Worm (Caenorhabditis elegans) whole organism, late embryonic: ENCODE results near the gene ttr-47.

Experiments
- C38D4.7 ChIP-seq: fragments of 200-800 bp; sonication (Bioruptor generic); optimal IDR thresholded peaks from 2 replicates; lab custom pipeline; 2018; ENCODE audit warnings: mild to moderate bottlenecking, missing genetic modification characterization, moderate library complexity, missing compliant biosample characterization
- ceh-2 ChIP-seq: sonication (generic microtip); optimal IDR thresholded peaks from 2 replicates; lab custom pipeline; 2016; ENCODE audit warnings: missing genotype, missing genetic modification characterization, missing compliant biosample characterization
- dmd-4 ChIP-seq: sonication (generic microtip); optimal IDR thresholded peaks from 2 replicates; lab custom pipeline; 2016; ENCODE audit warnings: borderline replicate concordance, missing genetic modification characterization, missing compliant biosample characterization
- fax-1 ChIP-seq: sonication (generic microtip); optimal IDR thresholded peaks from 2 replicates; lab custom pipeline; 2016; ENCODE audit warnings: missing genotype, missing genetic modification characterization, missing compliant biosample characterization
- lim-6 ChIP-seq: sonication (generic microtip); optimal IDR thresholded peaks from 2 replicates; lab custom pipeline; 2016; ENCODE audit warnings: missing genetic modification characterization, missing compliant biosample characterization
- mec-3 ChIP-seq: sonication (generic microtip); optimal IDR thresholded peaks from 2 replicates; lab custom pipeline; 2016; ENCODE audit warnings: borderline replicate concordance, missing genetic modification characterization, missing compliant biosample characterization
- odd-2 ChIP-seq: sonication (generic microtip); optimal IDR thresholded peaks from 2 replicates; lab custom pipeline; 2017; ENCODE audit warnings: antibody characterized with exemption, mild to moderate bottlenecking, missing genetic modification characterization, missing compliant biosample characterization
- pax-1 ChIP-seq: fragments of 150-350 bp; optimal IDR thresholded peaks from 2 replicates; lab custom pipeline; 2014; ENCODE audit warnings: missing biosample characterization, missing genetic modification characterization
- pha-4 ChIP-seq: fragments of 150-350 bp; optimal IDR thresholded peaks from 2 replicates; lab custom pipeline; 2018; ENCODE audit warnings: missing biosample characterization, missing genetic modification reagents, missing genetic modification characterization
- ref-2 ChIP-seq: sonication (generic microtip); optimal IDR thresholded peaks from 2 replicates; lab custom pipeline; 2016; ENCODE audit warnings: missing genetic modification characterization, missing compliant biosample characterization
- sdc-2 ChIP-seq: sonication (generic microtip); optimal IDR thresholded peaks from 2 replicates; lab custom pipeline; 2016; ENCODE audit warnings: missing genotype, missing genetic modification characterization, missing compliant biosample characterization
- sox-2 ChIP-seq: fragments of 200-800 bp; sonication (Bioruptor generic); IDR thresholded peaks from 2 replicates; pipeline ENCODE4 v1.3.6; 2022; ENCODE audit warnings: missing genetic modification reagents, missing genetic modification characterization, missing compliant biosample characterization

The ttr-47 gene

DNA sequence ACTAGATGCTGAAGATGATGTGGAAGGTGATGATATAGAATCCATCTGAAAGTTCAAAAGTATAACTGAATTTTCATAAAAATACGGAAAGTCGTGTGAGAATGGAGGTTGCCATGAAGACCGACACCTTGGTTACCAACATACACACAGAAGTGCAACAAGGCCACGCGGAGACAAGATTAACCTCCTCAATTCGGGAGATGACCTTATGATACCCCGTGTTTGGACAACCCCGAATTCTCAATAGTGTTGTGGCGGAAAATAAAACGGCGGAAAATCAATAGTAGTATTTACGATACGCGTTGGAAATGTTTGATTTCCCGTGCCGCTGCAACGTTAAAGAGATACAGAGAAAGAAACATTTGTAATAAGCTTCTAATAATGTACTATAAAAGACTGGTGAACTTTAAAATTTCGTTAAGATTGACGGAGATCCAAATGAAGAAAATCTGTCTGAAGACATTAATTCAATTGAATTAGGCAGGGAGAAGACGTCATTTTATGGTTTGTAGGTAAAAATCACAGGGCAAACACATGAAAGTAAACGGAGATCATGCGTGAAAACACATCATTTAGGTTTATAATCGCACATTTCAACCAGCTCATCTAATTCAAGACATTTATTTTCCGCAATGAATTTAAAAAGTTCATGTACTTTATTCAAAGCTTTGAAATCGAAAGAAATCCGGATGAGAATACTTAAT lies 41.3 kb downstream of the ttr-47 start, which contains the start of gene nhr-44:
Gene nhr-44 (minus strand): TSS at position 51 of the 704 bp plus-strand sequence.
- no peak for TF ChIP-seq pha-4 (tag; lab: Kevin White, UChicago)
- TF ChIP-seq pax-1 (tag; lab: Kevin White, UChicago) = peak; percentile 53

DNA sequence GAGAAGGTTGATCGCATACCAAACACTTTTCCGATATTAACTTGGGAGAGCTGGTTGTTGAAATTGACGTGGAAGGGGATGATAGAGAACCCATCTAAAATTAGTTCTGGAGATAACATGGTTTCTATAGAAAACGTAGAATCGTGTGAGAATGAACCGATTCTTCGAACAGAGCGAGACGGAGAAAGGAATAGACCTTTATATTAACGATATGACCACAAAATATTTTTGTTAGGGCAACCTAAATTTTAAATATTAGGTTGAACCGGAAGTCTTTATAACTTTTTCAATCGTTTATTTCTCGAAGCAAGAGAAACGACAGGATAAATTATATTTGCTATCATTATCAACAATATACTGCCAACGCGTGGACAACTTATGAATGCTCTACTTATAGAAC lies 43.2 kb downstream of the ttr-47 start, which contains the start of gene nhr-219:
Gene nhr-219 (minus strand): TSS at position 101 of the 400 bp plus-strand sequence.
- no peak for TF ChIP-seq sdc-2 (tag; lab: Kevin White, UChicago)
- TF ChIP-seq odd-2 = no peak
- no peak for TF ChIP-seq mec-3
- TF ChIP-seq ref-2 (tag; lab: Kevin White, UChicago) = no peak
- no peak for TF ChIP-seq sox-2 (GFP tag; lab: Robert Waterston, UW)
- no peak for TF ChIP-seq dmd-4 (tag; lab: Kevin White, UChicago)

DNA sequence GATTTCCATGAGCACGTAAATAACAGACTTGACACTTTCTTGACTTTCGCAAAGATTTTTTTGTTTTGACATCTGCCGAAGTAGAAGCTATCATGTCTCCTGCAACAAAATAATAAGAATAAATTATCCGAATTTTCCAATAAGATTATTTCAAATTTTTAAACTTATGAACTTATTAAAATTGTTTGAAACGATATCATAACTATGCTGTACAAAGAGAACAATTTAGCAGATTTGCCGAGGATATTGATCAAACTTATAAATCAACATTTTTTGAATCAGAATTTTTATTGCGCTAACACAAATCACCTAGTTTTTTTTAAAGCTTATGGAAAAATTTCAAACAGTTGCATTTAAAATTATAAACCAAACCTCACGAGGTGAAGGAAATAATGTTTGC lies 49.4 kb downstream of the ttr-47 start, which contains the start of gene nhr-195:
Gene nhr-195 (minus strand): TSS at position 101 of the 400 bp plus-strand sequence.
- no peak for TF ChIP-seq lim-6 (tag; lab: Kevin White, UChicago)
- no peak for TF ChIP-seq fax-1 (tag; lab: Kevin White, UChicago)
- no peak for TF ChIP-seq C38D4.7 (GFP tag; lab: Kevin White, UChicago)
- TF ChIP-seq ceh-2 = no peak
- TF ChIP-seq dmd-4 (tag; lab: Kevin White, UChicago) = no peak
- TF ChIP-seq, all 69 proteins: peak for 0
